Worm (Caenorhabditis elegans): ENCODE results near the gene rpl-36.A.
A peak's percentile ranks its signal among the peaks of the same experiment; 100 is the strongest.
"Not testable (repeated sequence)": the region's sequence is repeated elsewhere in the genome, so short reads cannot be mapped to it uniquely, and the experiment has no call there.

Gene rpl-36.A

DNA sequence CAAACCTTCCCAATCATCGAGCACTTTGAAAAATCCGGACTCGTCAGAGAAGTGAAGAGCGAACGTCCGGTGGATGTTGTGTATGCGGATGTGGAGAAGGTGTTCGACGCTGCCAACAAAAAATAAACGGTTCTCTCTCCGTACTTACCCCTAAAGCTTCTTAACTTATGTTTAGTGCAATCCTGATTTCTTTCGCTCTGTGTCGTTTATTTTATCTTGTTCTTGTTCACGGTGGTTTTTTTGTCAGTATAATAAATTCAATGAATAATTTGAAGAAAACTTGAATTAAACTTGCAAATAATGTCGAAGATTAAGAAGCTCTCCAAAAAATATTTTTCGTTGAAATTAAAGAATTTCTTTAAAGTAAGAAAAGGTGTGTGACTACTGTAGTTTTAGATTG, 32.0 kb upstream of the rpl-36.A start, which contains the start of gene F40F8.3:
F40F8.3 (plus strand) TSS at position 301 of the 400 bp plus-strand sequence.
- TF ChIP-seq hnd-1 (tag; optimal IDR thresholded peaks at IDR 0.05) (no peak), scrt-1 (GFP tag; IDR thresholded peaks at IDR 0.05) (no peak), ceh-13 (GFP tag; optimal IDR thresholded peaks at IDR 0.05) (no peak), sea-1 (GFP tag; conservative IDR thresholded peaks at IDR 0.05) (no peak), tbx-11 (GFP tag; IDR thresholded peaks at IDR 0.05) (no peak), pes-1 (GFP tag; IDR thresholded peaks at IDR 0.05) (no peak), ets-7 (tag; optimal IDR thresholded peaks at IDR 0.05) (no peak), F13C5.2 (tag; optimal IDR thresholded peaks at IDR 0.05) (no peak), hmg-4 (GFP tag; optimal IDR thresholded peaks at IDR 0.05) (no peak), tra-4 (tag; optimal IDR thresholded peaks at IDR 0.05) (no peak), ama-1 (optimal IDR thresholded peaks at IDR 0.05) (no peak), tbx-37 (GFP tag; conservative IDR thresholded peaks at IDR 0.05) (no peak), ceh-36 (tag; optimal IDR thresholded peaks at IDR 0.05) (no peak), hmbx-1 (tag; optimal IDR thresholded peaks at IDR 0.05) (no peak), flt-1 (GFP tag; IDR thresholded peaks at IDR 0.05) (no peak), B0310.2 (tag; optimal IDR thresholded peaks at IDR 0.05) (no peak), aly-1 (tag; optimal IDR thresholded peaks at IDR 0.05) (no peak)

DNA sequence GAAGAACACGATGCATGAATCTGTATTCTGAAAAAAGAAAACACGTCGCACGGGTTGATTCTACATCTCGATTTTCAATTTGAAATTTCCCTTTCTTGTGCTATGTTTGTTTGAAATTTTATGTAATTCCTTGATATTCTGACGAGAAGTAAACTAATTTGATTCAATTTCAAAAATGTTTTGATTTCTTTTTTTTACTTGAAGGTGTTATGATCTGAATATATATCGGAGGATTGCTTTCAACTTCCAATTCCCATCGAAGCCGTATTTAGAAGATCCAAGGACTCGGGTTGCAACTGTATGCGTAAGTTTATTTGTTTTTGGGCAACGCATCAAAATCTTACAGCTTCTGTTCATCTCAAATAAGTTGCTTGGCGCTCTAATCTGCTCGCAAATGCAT, 30.4 kb upstream of the rpl-36.A start, which contains the start of gene F40F8.1:
F40F8.1 (plus strand) TSS at position 301 of the 400 bp plus-strand sequence.
- TF ChIP-seq tra-4 (tag; optimal IDR thresholded peaks at IDR 0.05), result no peak
- TF ChIP-seq pes-1 (GFP tag; IDR thresholded peaks at IDR 0.05), result no peak
- no peak for TF ChIP-seq ceh-13 (GFP tag; optimal IDR thresholded peaks at IDR 0.05)
- TF ChIP-seq sea-1 (GFP tag; conservative IDR thresholded peaks at IDR 0.05), result no peak
- no peak for TF ChIP-seq F13C5.2 (tag; optimal IDR thresholded peaks at IDR 0.05)
- no peak for TF ChIP-seq ama-1 (optimal IDR thresholded peaks at IDR 0.05)

DNA sequence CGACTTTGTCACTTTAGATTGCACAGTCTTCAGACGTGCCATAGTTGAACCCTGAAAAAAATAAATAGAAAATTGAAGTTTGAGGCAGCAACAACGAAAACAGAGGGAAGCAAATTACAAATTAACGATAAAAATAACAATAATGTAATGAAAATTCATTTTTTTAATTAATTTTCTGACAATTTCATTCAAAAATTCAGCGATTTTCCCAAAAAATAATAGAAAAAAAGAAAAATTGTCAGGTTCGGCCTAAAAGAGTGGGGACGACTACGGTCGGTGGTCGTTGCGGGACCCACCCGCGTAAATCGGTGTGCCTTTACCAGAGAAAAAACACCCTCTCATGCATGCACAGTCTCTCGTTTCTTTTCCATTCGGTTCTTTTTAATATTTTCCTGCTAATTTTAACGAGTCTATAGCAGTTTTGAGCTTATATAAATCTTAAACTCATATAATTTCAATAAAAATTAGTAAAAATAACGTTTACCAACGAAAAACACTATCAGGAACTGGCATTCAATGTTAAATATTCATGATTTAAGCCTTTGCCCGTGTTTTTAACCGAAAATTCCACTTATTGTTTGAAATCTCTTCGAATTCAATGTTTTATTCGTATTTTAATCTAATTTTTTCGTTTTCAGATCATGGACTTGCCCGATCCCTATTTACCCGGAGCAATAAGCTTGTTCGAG, 29.5 kb upstream of the rpl-36.A start, which contains the start of the genes rps-9 and lsm-1:
rps-9 (minus strand) TSS at position 51 of the 689 bp plus-strand sequence.
lsm-1 (plus strand) TSS at position 639 of the 689 bp plus-strand sequence.
- no peak for TF ChIP-seq ets-7 (tag; optimal IDR thresholded peaks at IDR 0.05)
- peak; percentile 29 for TF ChIP-seq F13C5.2 (tag; optimal IDR thresholded peaks at IDR 0.05)
- no peak for TF ChIP-seq hnd-1 (tag; optimal IDR thresholded peaks at IDR 0.05)

DNA sequence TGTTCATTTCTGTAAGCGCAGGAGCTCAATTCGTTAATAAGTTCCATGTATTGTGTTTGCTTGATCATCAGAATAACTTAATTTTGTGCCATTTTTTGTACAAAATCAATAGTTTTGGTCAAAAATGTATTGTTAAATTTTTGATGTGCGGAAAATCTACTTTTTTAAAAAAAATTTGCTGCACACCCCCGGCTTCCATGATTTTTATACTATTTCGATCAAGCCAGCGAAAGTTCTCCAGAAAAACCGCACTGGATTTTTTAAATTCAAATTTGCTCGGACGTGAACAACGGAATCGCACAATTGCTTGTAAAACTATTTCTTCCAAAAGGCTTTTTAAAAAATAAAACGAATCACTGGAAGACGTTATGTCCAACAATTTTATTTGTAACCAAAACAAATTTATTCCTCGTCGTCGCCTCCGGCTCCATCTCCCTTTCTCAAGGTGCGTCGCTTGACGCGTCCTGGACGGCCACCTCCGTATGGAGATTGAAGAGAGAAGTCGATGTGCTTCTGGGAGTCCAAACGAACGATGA, 28.1 kb upstream of the rpl-36.A start:
- TF ChIP-seq hnd-1 (tag; optimal IDR thresholded peaks at IDR 0.05), result no peak
- TF ChIP-seq ama-1 (optimal IDR thresholded peaks at IDR 0.05), result no peak
- no peak for TF ChIP-seq pes-1 (GFP tag; IDR thresholded peaks at IDR 0.05)
- no peak for TF ChIP-seq scrt-1 (GFP tag; IDR thresholded peaks at IDR 0.05)
- no peak for TF ChIP-seq ceh-36 (tag; optimal IDR thresholded peaks at IDR 0.05)

DNA sequence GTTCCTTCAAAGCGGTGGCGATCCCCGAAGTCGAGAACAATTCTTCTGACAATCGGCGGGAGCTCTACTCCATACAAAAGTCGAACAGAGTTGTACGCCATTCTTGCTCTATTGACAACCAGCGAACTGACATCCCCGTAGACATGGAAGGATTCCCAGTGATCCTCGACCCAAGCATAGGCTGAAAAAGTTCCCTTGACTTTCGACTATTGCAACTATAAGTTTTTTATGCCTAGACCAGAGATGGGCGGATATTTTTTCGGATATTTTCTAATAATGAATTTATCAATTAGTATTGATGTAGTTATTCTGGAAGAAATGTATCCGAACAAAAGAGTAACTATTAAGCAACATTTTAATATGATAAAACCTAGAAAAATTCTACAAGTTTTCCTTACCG, 24.8 kb upstream of the rpl-36.A start, which contains the start of gene W10C6.2:
W10C6.2 (minus strand) TSS at position 101 of the 400 bp plus-strand sequence.
- not testable (repeated sequence) for TF ChIP-seq hmbx-1 (tag; optimal IDR thresholded peaks at IDR 0.05); pes-1 (GFP tag; IDR thresholded peaks at IDR 0.05); aly-1 (tag; optimal IDR thresholded peaks at IDR 0.05)

DNA sequence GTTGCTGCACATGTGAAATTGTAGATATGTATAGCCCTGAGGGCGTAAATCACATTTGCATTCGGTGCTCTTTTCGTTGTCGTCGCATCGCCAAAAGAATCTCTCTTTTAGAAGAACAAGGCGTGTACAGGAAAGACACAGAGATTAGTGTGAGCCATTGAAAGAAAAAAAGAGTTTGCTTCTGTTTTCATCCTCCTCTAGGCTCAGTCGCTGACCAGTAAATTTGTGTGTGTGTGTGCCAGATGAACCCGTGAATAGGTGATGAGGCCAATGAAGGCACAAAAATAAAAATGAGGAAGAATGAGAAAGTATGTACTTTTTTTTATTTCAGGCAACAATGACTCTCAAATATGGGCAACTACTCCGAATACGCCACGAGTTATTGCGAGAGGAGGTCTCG, 15.4 kb upstream of the rpl-36.A start, which contains the start of gene mat-2:
mat-2 (plus strand) TSS at position 301 of the 400 bp plus-strand sequence.
- TF ChIP-seq hnd-1 (tag; optimal IDR thresholded peaks at IDR 0.05) (no peak), sea-1 (GFP tag; conservative IDR thresholded peaks at IDR 0.05) (no peak), tbx-37 (GFP tag; conservative IDR thresholded peaks at IDR 0.05) (no peak), ceh-13 (GFP tag; optimal IDR thresholded peaks at IDR 0.05) (no peak), aly-1 (tag; optimal IDR thresholded peaks at IDR 0.05) (no peak), tbx-11 (GFP tag; IDR thresholded peaks at IDR 0.05) (no peak), scrt-1 (GFP tag; IDR thresholded peaks at IDR 0.05) (no peak), pes-1 (GFP tag; IDR thresholded peaks at IDR 0.05) (no peak), hmg-4 (GFP tag; optimal IDR thresholded peaks at IDR 0.05) (no peak), hmbx-1 (tag; optimal IDR thresholded peaks at IDR 0.05) (no peak)

DNA sequence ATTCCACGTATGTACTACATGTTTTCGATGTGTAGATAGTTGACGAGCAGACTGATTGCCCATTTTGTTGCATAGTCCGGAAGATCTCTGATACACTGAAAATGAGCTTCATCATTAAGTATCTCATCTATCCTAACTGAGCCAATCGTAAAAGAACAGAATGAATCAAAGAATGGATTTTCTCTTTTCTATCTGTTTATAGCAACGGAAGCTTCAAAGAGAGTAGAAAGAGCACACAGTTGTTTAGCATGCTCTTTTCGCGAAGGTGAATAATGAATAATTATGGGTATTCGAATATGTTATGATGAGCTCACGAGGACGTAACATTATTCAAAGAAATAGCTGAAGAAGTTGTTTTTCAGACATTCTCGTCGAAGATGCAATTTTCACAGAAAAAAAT, 14.1 kb upstream of the rpl-36.A start, which contains the start of gene glb-4:
glb-4 (minus strand) TSS at position 101 of the 400 bp plus-strand sequence.
- TF ChIP-seq hmbx-1 (tag; optimal IDR thresholded peaks at IDR 0.05), result no peak
- no peak for TF ChIP-seq sea-1 (GFP tag; conservative IDR thresholded peaks at IDR 0.05)
- TF ChIP-seq tbx-11 (GFP tag; IDR thresholded peaks at IDR 0.05), result no peak
- no peak for TF ChIP-seq ets-7 (tag; optimal IDR thresholded peaks at IDR 0.05)
- no peak for TF ChIP-seq scrt-1 (GFP tag; IDR thresholded peaks at IDR 0.05)
- no peak for TF ChIP-seq ceh-36 (tag; optimal IDR thresholded peaks at IDR 0.05)
- TF ChIP-seq tra-4 (tag; optimal IDR thresholded peaks at IDR 0.05), result no peak
- no peak for TF ChIP-seq hnd-1 (tag; optimal IDR thresholded peaks at IDR 0.05)
- no peak for TF ChIP-seq B0310.2 (tag; optimal IDR thresholded peaks at IDR 0.05)
- no peak for TF ChIP-seq ama-1 (optimal IDR thresholded peaks at IDR 0.05)
- no peak for TF ChIP-seq pes-1 (GFP tag; IDR thresholded peaks at IDR 0.05)
- no peak for TF ChIP-seq tbx-37 (GFP tag; conservative IDR thresholded peaks at IDR 0.05)

DNA sequence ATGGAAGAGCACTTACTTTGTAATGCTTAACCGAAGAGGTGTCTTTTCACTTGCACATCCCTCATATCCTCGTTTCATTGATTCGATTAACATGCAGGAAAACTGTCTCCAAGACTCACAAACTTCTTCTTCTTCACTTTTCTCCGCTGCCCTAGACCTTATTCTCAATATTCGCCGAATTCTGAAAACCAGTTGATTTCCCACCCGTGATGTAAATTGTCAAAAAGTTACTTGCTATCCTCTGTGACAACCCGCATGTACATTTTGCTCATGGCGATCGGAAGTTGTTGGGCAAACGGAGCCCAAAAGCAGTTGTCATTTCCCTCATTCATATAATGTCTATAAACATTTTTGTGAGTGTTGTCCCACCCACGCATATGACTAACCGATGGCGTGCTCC, 13.4 kb upstream of the rpl-36.A start:
- TF ChIP-seq sea-1 (GFP tag; conservative IDR thresholded peaks at IDR 0.05) (no peak), ets-7 (tag; optimal IDR thresholded peaks at IDR 0.05) (no peak), tbx-11 (GFP tag; IDR thresholded peaks at IDR 0.05) (no peak), scrt-1 (GFP tag; IDR thresholded peaks at IDR 0.05) (no peak), ceh-13 (GFP tag; optimal IDR thresholded peaks at IDR 0.05) (no peak)
